Fruit fly (Drosophila melanogaster) whole organism, wandering third instar larva: ENCODE data around the gene wntD.

Source experiments
- Dfd ChIP-seq: fragments of >200 bp; optimal IDR thresholded peaks from 2 replicates; lab custom pipeline; 2017; ENCODE audit warnings: missing biosample characterization, missing genetic modification characterization
- HLH106 ChIP-seq: fragments of 200-800 bp; optimal IDR thresholded peaks from 3 replicates; lab custom pipeline; 2019; ENCODE audit warnings: missing biosample characterization, mild to moderate bottlenecking, missing genetic modification characterization, moderate library complexity
- Hr78 ChIP-seq: fragments of >200 bp; optimal IDR thresholded peaks from 2 replicates; lab custom pipeline; 2017; ENCODE audit warnings: missing biosample characterization, missing genetic modification characterization
- N ChIP-seq: fragments of >200 bp; optimal IDR thresholded peaks from 2 replicates; lab custom pipeline; 2018; ENCODE audit warnings: missing biosample characterization, missing external identifiers, missing genetic modification characterization
- Vsx2 ChIP-seq: fragments of 200-300, 225-300 bp; sonication (Bioruptor generic); optimal IDR thresholded peaks from 2 replicates; lab custom pipeline; 2018; ENCODE audit warnings: missing biosample characterization, missing genetic modification characterization; ENCODE audit not compliant: partially characterized antibody
- dsf ChIP-seq: sonication (Bioruptor generic); optimal IDR thresholded peaks from 2 replicates; lab custom pipeline; 2016; ENCODE audit warnings: missing biosample characterization, missing genetic modification characterization, borderline replicate concordance
- fru ChIP-seq: fragments of 200-800 bp; sonication (Bioruptor generic); optimal IDR thresholded peaks from 3 replicates; lab custom pipeline; 2016; ENCODE audit warnings: missing biosample characterization, mild to moderate bottlenecking, missing genetic modification characterization
- h ChIP-seq: fragments of 200-800 bp; sonication (Bioruptor generic); optimal IDR thresholded peaks from 3 replicates; lab custom pipeline; 2016; ENCODE audit warnings: missing biosample characterization, mild to moderate bottlenecking, missing genetic modification characterization
- jim ChIP-seq: fragments of 175-275, 200-325 bp; sonication (Bioruptor generic); optimal IDR thresholded peaks from 2 replicates; lab custom pipeline; 2016; ENCODE audit warnings: missing biosample characterization, mild to moderate bottlenecking, missing genetic modification characterization
- pan ChIP-seq: fragments of >200 bp; optimal IDR thresholded peaks from 2 replicates; lab custom pipeline; 2017
- psq ChIP-seq: fragments of 200-800 bp; sonication (Bioruptor generic); optimal IDR thresholded peaks from 3 replicates; lab custom pipeline; 2017; ENCODE audit warnings: missing biosample characterization, mild to moderate bottlenecking, missing genetic modification characterization, moderate library complexity
- sv ChIP-seq: fragments of 200-800 bp; sonication (Bioruptor generic); optimal IDR thresholded peaks from 3 replicates; lab custom pipeline; 2016; ENCODE audit warnings: missing biosample characterization, missing genetic modification characterization

dm6 chr3R:13275473-13275872 is 17.5 kb downstream of the wntD start:
- TF ChIP-seq Hr78 (GFP tag; lab: Kevin White, UChicago) (no peak), HLH106 (no peak), fru (GFP tag; lab: Kevin White, UChicago) (no peak), Vsx2 (no peak), h (GFP tag; lab: Kevin White, UChicago) (no peak), Dfd (GFP tag; lab: Kevin White, UChicago) (no peak), sv (GFP tag; lab: Kevin White, UChicago) (no peak), psq (GFP tag; lab: Kevin White, UChicago) (no peak), N (GFP tag; lab: Kevin White, UChicago) (no peak), pan (lab: Kevin White, UChicago) (no peak), dsf (GFP tag; lab: Kevin White, UChicago) (no peak), jim (GFP tag; lab: Kevin White, UChicago) (no peak)
